Worm (Caenorhabditis elegans): Measurements from ENCODE around the gene mans-3.

Gene mans-3

DNA sequence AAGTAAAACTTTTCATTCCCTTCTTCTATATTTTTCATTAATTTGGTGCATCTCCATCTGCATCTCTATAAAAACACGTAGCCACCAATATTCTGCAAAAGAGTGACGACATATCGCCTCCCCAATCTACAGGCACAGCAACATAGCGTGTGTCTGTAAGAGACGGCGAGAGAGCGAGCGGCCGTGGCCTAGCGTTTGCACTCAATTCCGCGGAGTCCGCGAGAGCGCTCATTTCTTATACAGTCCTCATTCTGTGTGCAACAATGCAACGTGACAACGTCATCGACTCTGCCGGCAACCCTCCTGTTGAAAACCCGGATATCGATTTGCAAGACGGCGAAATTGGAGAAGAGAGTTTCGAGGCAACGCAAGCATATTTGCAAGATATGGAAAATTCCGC, 40.4 kb downstream of the mans-3 start, which contains the start of gene H28G03.2:
H28G03.2 (plus strand) TSS at position 200 of the 400 bp plus-strand sequence.
- TF ChIP-seq aly-1 (tag; optimal IDR thresholded peaks at IDR 0.05) (peak; percentile 64), ets-7 (tag; optimal IDR thresholded peaks at IDR 0.05) (peak; percentile 28), hmg-4 (GFP tag; optimal IDR thresholded peaks at IDR 0.05) (peak; percentile 71), ceh-13 (GFP tag; optimal IDR thresholded peaks at IDR 0.05) (no peak)

DNA sequence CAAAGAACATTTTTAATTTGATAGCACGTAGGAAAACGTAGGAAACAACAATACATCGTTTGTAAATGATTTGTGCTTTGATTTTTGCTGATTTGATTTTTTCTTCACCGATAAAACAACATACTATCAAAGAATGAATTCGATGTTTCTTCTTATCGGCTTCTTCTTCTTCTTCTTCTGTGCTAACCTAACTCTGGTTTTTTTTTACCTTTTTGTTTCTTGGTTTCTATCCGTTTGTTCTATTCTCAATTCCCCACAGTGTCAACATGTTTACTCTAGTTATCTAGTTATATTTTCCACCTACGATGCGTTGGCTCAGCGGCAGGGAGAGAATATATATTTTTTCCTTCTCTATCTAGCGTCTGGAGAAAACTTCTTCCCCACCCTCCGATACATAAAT, 42.6 kb downstream of the mans-3 start:
- no peak for TF ChIP-seq pes-1 (GFP tag; IDR thresholded peaks at IDR 0.05)
- TF ChIP-seq tbx-37 (GFP tag; conservative IDR thresholded peaks at IDR 0.05), result no peak

DNA sequence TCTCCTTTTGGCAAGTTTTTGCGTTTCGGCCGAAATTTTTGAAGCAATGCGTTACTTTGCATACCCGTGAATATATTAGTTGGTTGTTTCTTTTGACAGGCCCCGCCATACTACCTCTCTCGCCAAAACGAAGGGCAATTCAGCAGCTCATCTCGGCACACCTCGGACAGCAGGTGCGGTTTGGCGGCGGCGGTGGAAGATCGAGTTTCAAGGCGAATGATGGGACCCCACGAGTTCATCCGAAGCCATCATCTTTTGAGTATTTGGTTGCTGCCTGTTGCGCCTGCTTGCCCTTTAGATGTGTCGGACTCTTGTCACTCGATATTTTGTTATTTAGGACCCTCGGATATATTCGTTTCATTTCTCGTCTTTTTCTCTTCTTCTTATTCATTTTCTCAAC, 43.1 kb downstream of the mans-3 start:
- TF ChIP-seq tbx-11 (GFP tag; IDR thresholded peaks at IDR 0.05) (no peak), aly-1 (tag; optimal IDR thresholded peaks at IDR 0.05) (no peak), tra-4 (tag; optimal IDR thresholded peaks at IDR 0.05) (no peak), ama-1 (optimal IDR thresholded peaks at IDR 0.05) (no peak), scrt-1 (GFP tag; IDR thresholded peaks at IDR 0.05) (no peak), hmg-4 (GFP tag; optimal IDR thresholded peaks at IDR 0.05) (no peak), pes-1 (GFP tag; IDR thresholded peaks at IDR 0.05) (no peak)

DNA sequence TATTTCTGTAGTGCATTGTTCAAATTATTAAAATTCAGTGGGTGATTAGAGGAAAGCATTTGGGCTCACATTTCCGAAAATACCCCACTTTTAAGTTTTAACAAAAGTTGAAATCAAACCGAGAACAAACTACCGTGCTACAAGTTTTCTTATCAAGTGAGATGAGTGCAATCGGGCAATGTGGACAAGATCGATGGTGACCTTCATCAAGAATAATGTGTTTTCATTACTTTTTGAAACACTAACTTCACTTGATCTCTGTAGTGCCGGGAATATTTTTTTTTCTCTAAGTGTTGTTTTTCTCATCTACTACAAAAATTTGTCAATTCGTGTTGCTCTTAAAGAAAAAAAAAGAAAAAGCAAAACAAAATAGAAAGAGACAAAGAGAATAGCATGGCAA, 43.6 kb downstream of the mans-3 start:
- no peak for TF ChIP-seq hnd-1 (tag; optimal IDR thresholded peaks at IDR 0.05)
- no peak for TF ChIP-seq tbx-11 (GFP tag; IDR thresholded peaks at IDR 0.05)
- TF ChIP-seq sea-1 (GFP tag; conservative IDR thresholded peaks at IDR 0.05), result no peak
- no peak for TF ChIP-seq ama-1 (optimal IDR thresholded peaks at IDR 0.05)
- TF ChIP-seq ceh-13 (GFP tag; optimal IDR thresholded peaks at IDR 0.05), result no peak
- no peak for TF ChIP-seq scrt-1 (GFP tag; IDR thresholded peaks at IDR 0.05)
- TF ChIP-seq tra-4 (tag; optimal IDR thresholded peaks at IDR 0.05), result no peak
- no peak for TF ChIP-seq B0310.2 (tag; optimal IDR thresholded peaks at IDR 0.05)
- TF ChIP-seq ets-7 (tag; optimal IDR thresholded peaks at IDR 0.05), result no peak
- no peak for TF ChIP-seq hmg-4 (GFP tag; optimal IDR thresholded peaks at IDR 0.05)
- TF ChIP-seq hmbx-1 (tag; optimal IDR thresholded peaks at IDR 0.05), result no peak
- no peak for TF ChIP-seq aly-1 (tag; optimal IDR thresholded peaks at IDR 0.05)

DNA sequence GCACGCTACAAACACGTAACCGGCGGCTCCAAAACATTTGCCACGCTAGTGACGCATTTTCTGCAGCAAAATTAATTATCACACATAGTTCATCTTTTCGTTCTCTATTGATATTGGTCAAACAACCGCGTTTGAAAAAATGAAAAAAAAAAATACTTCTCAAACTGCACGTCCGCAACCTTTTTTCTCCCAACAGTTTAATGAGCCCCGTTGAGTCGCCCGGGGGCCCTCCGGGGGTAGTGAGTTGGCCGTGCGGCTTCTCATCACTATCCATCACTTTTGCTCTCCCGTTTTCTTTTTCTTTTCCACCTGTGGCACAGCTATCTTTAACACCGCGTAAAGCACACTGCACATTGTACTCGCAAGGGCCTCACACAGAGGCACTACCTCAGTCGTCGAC, 44.2 kb downstream of the mans-3 start:
- TF ChIP-seq flt-1 (GFP tag; IDR thresholded peaks at IDR 0.05) (no peak), pes-1 (GFP tag; IDR thresholded peaks at IDR 0.05) (no peak), tra-4 (tag; optimal IDR thresholded peaks at IDR 0.05) (no peak), ceh-36 (tag; optimal IDR thresholded peaks at IDR 0.05) (no peak), F13C5.2 (tag; optimal IDR thresholded peaks at IDR 0.05) (no peak), ets-7 (tag; optimal IDR thresholded peaks at IDR 0.05) (no peak), B0310.2 (tag; optimal IDR thresholded peaks at IDR 0.05) (no peak), hnd-1 (tag; optimal IDR thresholded peaks at IDR 0.05) (no peak), aly-1 (tag; optimal IDR thresholded peaks at IDR 0.05) (no peak), ama-1 (optimal IDR thresholded peaks at IDR 0.05) (no peak), scrt-1 (GFP tag; IDR thresholded peaks at IDR 0.05) (no peak)

DNA sequence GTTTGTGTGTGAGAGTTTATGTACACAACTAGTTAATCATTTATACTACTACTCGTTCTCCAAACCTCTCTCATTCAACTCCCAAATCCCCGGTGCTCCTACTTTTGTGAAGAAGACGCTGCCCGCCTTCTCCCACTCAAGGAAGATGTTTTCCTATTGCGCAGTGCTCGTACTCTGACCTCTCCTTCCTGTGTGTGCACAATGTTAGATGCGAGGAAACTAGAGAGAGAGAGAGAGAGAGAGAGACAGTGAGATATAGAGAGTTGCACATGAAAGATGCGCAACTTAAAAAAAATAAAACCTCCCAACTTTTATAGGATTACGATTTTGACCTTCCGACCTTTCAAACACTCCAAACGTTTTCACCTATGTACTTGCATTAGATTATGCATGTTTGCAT, 45.3 kb downstream of the mans-3 start:
- no peak for TF ChIP-seq F13C5.2 (tag; optimal IDR thresholded peaks at IDR 0.05)
- TF ChIP-seq hmg-4 (GFP tag; optimal IDR thresholded peaks at IDR 0.05), result peak; percentile 33

DNA sequence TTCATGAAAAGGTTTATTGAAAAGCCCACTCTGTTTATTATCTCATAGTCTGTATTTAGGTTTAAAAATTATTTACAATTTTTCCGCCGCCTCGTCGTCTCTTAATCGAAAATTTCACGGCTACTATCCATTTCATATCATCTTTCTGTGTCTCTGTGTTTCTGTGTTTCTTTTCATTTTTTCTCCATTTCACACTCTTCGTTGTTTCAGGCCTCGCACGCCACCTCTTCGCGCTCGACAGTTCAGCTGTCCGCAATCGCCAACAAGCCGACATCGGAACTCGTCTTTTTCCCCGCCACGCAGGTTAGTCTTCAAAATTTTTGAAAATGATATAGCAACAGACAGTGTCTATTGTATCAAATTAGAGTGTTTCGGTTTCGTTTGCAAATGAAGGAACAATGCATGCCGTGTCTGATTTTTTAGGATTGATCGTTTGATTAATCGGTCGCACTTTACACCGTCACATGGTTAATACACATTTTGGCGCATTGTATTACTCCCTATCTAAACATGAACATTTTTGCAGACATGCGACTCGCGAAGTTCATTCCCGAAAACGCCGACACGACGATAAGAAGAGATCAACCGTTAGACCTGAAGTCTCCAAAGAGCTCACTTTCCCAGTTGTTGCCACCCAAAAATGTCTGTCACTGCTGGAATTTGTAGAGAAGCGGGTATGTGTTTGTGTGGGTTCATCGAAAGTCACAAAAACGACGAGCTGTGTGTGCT, 45.9 kb downstream of the mans-3 start:
- TF ChIP-seq aly-1 (tag; optimal IDR thresholded peaks at IDR 0.05) (no peak), pes-1 (GFP tag; IDR thresholded peaks at IDR 0.05) (no peak), tbx-37 (GFP tag; conservative IDR thresholded peaks at IDR 0.05) (no peak), scrt-1 (GFP tag; IDR thresholded peaks at IDR 0.05) (no peak), tra-4 (tag; optimal IDR thresholded peaks at IDR 0.05) (no peak), ama-1 (optimal IDR thresholded peaks at IDR 0.05) (no peak), sea-1 (GFP tag; conservative IDR thresholded peaks at IDR 0.05) (no peak), hnd-1 (tag; optimal IDR thresholded peaks at IDR 0.05) (no peak), ceh-36 (tag; optimal IDR thresholded peaks at IDR 0.05) (no peak), F13C5.2 (tag; optimal IDR thresholded peaks at IDR 0.05) (no peak), hmg-4 (GFP tag; optimal IDR thresholded peaks at IDR 0.05) (no peak), tbx-11 (GFP tag; IDR thresholded peaks at IDR 0.05) (no peak)

DNA sequence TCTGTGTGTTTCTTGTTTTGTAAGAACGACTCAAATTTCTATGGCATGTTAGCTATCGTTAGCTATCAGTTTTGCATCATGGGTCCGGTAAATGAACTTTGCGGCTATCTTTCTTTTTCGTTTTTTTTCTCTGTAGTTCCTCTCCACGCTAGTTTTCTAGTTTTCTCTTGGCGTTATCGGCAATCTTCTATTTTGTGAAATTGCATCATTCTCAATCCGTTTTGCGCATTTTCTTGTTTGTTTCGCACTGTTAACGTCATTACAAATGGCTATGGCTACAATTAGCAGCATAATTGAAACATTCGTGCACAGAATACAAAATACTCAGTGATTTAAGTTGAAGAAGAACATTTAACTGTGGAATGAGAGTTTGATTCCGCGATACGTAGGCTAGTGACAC, 47.8 kb downstream of the mans-3 start:
- TF ChIP-seq flt-1 (GFP tag; IDR thresholded peaks at IDR 0.05) (no peak), ceh-36 (tag; optimal IDR thresholded peaks at IDR 0.05) (no peak), aly-1 (tag; optimal IDR thresholded peaks at IDR 0.05) (no peak), scrt-1 (GFP tag; IDR thresholded peaks at IDR 0.05) (no peak), B0310.2 (tag; optimal IDR thresholded peaks at IDR 0.05) (no peak), F13C5.2 (tag; optimal IDR thresholded peaks at IDR 0.05) (no peak), sea-1 (GFP tag; conservative IDR thresholded peaks at IDR 0.05) (no peak), tbx-11 (GFP tag; IDR thresholded peaks at IDR 0.05) (no peak), tbx-37 (GFP tag; conservative IDR thresholded peaks at IDR 0.05) (no peak), pes-1 (GFP tag; IDR thresholded peaks at IDR 0.05) (no peak), hmg-4 (GFP tag; optimal IDR thresholded peaks at IDR 0.05) (no peak), ama-1 (optimal IDR thresholded peaks at IDR 0.05) (no peak), tra-4 (tag; optimal IDR thresholded peaks at IDR 0.05) (no peak)

DNA sequence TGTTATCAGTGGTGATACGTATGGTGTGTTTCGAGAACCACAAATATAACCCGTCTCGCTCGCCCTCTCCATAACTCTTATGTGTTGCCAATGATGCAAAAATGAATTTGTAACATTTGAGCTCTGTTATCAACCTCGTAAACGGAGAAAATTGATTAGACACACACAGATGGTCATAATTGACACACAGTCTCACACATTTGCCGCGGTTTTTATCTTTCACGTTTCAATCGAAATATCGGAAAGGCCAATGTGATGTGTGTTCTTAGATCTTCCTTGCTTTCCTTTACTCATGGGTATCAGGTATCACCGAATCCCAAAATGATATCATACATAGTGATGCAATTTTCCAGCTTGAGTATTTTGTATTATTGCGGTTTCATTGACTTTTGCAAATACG, 48.4 kb downstream of the mans-3 start:
- TF ChIP-seq hmg-4 (GFP tag; optimal IDR thresholded peaks at IDR 0.05) (no peak), flt-1 (GFP tag; IDR thresholded peaks at IDR 0.05) (no peak), ceh-13 (GFP tag; optimal IDR thresholded peaks at IDR 0.05) (no peak), pes-1 (GFP tag; IDR thresholded peaks at IDR 0.05) (no peak), scrt-1 (GFP tag; IDR thresholded peaks at IDR 0.05) (no peak), tbx-37 (GFP tag; conservative IDR thresholded peaks at IDR 0.05) (no peak), hmbx-1 (tag; optimal IDR thresholded peaks at IDR 0.05) (no peak)

Measured in whole organism, early embryonic.